Worm (Caenorhabditis elegans) whole organism, L2 larva: Measurements from ENCODE around the gene Y39G8B.9.

Experiments
- F13H6.1 ChIP-seq: sonication (generic microtip); optimal IDR thresholded peaks from 2 replicates; lab custom pipeline; 2016; ENCODE audit warnings: missing genetic modification characterization, missing compliant biosample characterization
- nhr-21 ChIP-seq: fragments of 150-350 bp; optimal IDR thresholded peaks from 2 replicates; lab custom pipeline; 2014; ENCODE audit warnings: missing biosample characterization, missing genetic modification characterization
- nhr-77 ChIP-seq: fragments of 150-350 bp; optimal IDR thresholded peaks from 2 replicates; lab custom pipeline; 2014; ENCODE audit warnings: missing biosample characterization, missing genetic modification characterization
- unc-62 ChIP-seq: fragments of 150-350 bp; optimal IDR thresholded peaks from 2 replicates; lab custom pipeline; 2014; ENCODE audit warnings: missing biosample characterization, missing genetic modification reagents, missing genetic modification characterization

DNA sequence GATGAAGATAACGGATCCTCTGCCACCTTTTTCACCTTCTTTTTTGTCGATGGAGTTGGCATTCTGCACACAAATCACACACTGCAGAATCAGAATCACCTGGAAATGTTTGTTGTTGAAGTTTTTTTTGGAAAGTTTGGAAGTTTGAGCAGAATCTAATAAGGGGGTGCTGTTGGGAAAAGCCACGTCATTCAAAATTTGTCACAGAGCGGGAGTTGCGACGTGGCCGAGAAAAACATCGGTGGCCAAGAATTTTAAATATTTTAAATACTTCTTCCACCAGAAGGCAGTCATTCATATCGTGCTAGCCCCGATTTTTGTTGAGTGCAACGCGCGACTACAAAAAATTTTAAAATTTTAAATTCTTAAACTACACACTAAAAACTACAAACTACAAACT, 18.8 kb upstream of the Y39G8B.9 start, which contains the start of gene rpi-1:
- TF ChIP-seq unc-62 (no peak), F13H6.1 (tag; lab: Kevin White, UChicago) (no peak), nhr-21 (tag; lab: Kevin White, UChicago) (no peak), nhr-77 (no peak)
